Fruit fly (Drosophila melanogaster): Measurements from ENCODE around the gene Prosbeta3.

The Prosbeta3 gene

dm6 chr3R:9046954-9047353 lies 40.9 kb upstream of the Prosbeta3 start:
- TF ChIP-seq Elba2 (GFP tag; optimal IDR thresholded peaks at IDR 0.05) (peak; percentile 87), trem (tag; optimal IDR thresholded peaks at IDR 0.05) (peak; percentile 20), Dp (GFP tag; optimal IDR thresholded peaks at IDR 0.05) (peak; percentile 24), nerfin-1 (tag; optimal IDR thresholded peaks at IDR 0.05) (peak; percentile 67), MESR4 (GFP tag; optimal IDR thresholded peaks at IDR 0.05) (peak; percentile 11), Drgx (GFP tag; IDR thresholded peaks at IDR 0.05) (no peak), dm (GFP tag; optimal IDR thresholded peaks at IDR 0.05) (peak; percentile 12), crp (GFP tag; optimal IDR thresholded peaks at IDR 0.05) (peak in 1 of 2 experiments; percentile 79), ab (GFP tag; optimal IDR thresholded peaks at IDR 0.05) (no peak), pnt (GFP tag; optimal IDR thresholded peaks at IDR 0.05) (no peak)

dm6 chr3R:9045733-9046132 lies 39.7 kb upstream of the Prosbeta3 start:
- TF ChIP-seq CG9437 (GFP tag; optimal IDR thresholded peaks at IDR 0.05) (no peak), tgo (GFP tag; IDR thresholded peaks at IDR 0.05) (no peak), shn (GFP tag; optimal IDR thresholded peaks at IDR 0.05) (no peak), tap (tag; optimal IDR thresholded peaks at IDR 0.05) (no peak), ase (GFP tag; IDR thresholded peaks at IDR 0.05) (no peak), Dbx (GFP tag; IDR thresholded peaks at IDR 0.05) (0 out of 3 replicates have a peak, but pooled peaks have one; percentile 20), CG8478 (optimal IDR thresholded peaks at IDR 0.05) (peak; percentile 14), Meics (GFP tag; optimal IDR thresholded peaks at IDR 0.05) (no peak)

dm6 chr3R:9043610-9044009 lies 37.6 kb upstream of the Prosbeta3 start:
- TF ChIP-seq H15 (GFP tag; IDR thresholded peaks at IDR 0.05) (no peak), amos (GFP tag; IDR thresholded peaks at IDR 0.05; ENCODE audit: partially characterized antibody) (no peak), sug (tag; optimal IDR thresholded peaks at IDR 0.05) (peak; percentile 25), kah (GFP tag; optimal IDR thresholded peaks at IDR 0.05) (peak; percentile 50), pho (GFP tag; optimal IDR thresholded peaks at IDR 0.05) (no peak), CG34376 (GFP tag; optimal IDR thresholded peaks at IDR 0.05) (peak; percentile 74), lmd (GFP tag; IDR thresholded peaks at IDR 0.05) (no peak), Lhr (GFP tag; optimal IDR thresholded peaks at IDR 0.05) (no peak), B-H2 (GFP tag; optimal IDR thresholded peaks at IDR 0.05) (no peak), cg (GFP tag; optimal IDR thresholded peaks at IDR 0.05) (peak; percentile 2), Med (GFP tag) (peak; percentile 44), CG12769 (tag; optimal IDR thresholded peaks at IDR 0.05) (peak; percentile 36), CrebB (tag; optimal IDR thresholded peaks at IDR 0.05) (no peak), gfzf (GFP tag; optimal IDR thresholded peaks at IDR 0.05) (peak; percentile 11), CG8290 (GFP tag; optimal IDR thresholded peaks at IDR 0.05) (no peak), CG8290 (tag; optimal IDR thresholded peaks at IDR 0.05) (peak in 1 of 2 experiments; percentile 9), BEAF-32 (GFP tag; optimal IDR thresholded peaks at IDR 0.05) (peak; percentile 1), sd (tag; optimal IDR thresholded peaks at IDR 0.05) (peak; percentile 46), chm (GFP tag; IDR thresholded peaks at IDR 0.05) (no peak)

- TF ChIP-seq CG34422 (GFP tag; IDR thresholded peaks at IDR 0.05) (peak; percentile 54; the same call in 1 of the 3 replicates), amos (GFP tag; IDR thresholded peaks at IDR 0.05; ENCODE audit: partially characterized antibody) (peak; percentile 77), Dp (GFP tag; optimal IDR thresholded peaks at IDR 0.05) (peak; percentile 35), insv (GFP tag; optimal IDR thresholded peaks at IDR 0.05) (peak in 1 of 2 experiments; percentile 22), Sry-δ (GFP tag; optimal IDR thresholded peaks at IDR 0.05) (peak; percentile 74), CG3407 (GFP tag; optimal IDR thresholded peaks at IDR 0.05) (peak; percentile 0), MESR4 (GFP tag; optimal IDR thresholded peaks at IDR 0.05) (no peak), CG11456 (GFP tag; IDR thresholded peaks at IDR 0.05) (no peak), cato (GFP tag; optimal IDR thresholded peaks at IDR 0.05; ENCODE audit: borderline replicate concordance) (no peak), CG13775 (GFP tag; optimal IDR thresholded peaks at IDR 0.05) (peak; percentile 28), Dfd (GFP tag; optimal IDR thresholded peaks at IDR 0.05) (no peak), CG7839 (tag; optimal IDR thresholded peaks at IDR 0.05) (no peak), her (GFP tag; optimal IDR thresholded peaks at IDR 0.05) (no peak), corto (GFP tag; optimal IDR thresholded peaks at IDR 0.05) (no peak), zen (tag; optimal IDR thresholded peaks at IDR 0.05) (peak; percentile 11)
Observed at dm6 chr3R:9039448-9039847, 33.4 kb upstream of the Prosbeta3 start, which contains the start of gene neur. TSS of gene neur (minus strand) at chr3R:9039471.

All from whole organism, embryonic.